Worm (Caenorhabditis elegans): ENCODE data around the gene F26F12.4.
A peak's percentile ranks its signal among the peaks of the same experiment; 100 is the strongest.

DNA sequence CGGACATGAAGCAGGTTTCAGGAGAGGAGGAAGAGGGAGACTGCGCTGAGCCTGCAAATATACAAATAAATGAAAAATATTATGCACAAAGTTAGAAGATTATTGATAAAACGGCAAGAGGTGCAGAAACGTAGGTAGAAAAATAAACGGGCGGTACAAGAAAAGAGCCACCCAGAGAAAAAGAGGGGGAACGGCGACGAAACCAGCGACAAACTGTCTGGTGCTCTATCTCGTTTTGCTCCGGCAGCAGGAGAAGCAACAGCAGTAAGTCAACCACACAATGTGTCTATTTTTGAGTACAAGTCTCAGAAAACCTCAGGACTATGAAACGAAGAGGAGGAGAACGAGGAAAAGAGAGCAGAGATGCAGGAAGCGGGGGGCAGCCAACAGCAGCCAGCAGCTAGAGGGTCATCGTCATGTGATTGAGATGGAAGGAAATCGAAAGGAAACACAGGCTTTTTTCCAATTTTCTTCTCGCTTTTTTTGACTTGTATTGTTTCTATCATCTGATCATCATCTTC, 23.4 kb downstream of the F26F12.4 start, which contains the start of gene F26F12.3:
- TF ChIP-seq cnd-1 (tag; optimal IDR thresholded peaks at IDR 0.05) = no peak
- TF ChIP-seq pha-4 (tag; optimal IDR thresholded peaks at IDR 0.05) = no peak
- no peak for TF ChIP-seq ztf-11 (tag; optimal IDR thresholded peaks at IDR 0.05)
- no peak for TF ChIP-seq nhr-76 (tag; optimal IDR thresholded peaks at IDR 0.05)
- no peak for TF ChIP-seq snpc-4 (tag; optimal IDR thresholded peaks at IDR 0.05)
- no peak for TF ChIP-seq nhr-237 (tag; optimal IDR thresholded peaks at IDR 0.05)
- TF ChIP-seq hlh-1 (tag; optimal IDR thresholded peaks at IDR 0.05) = no peak
- no peak for TF ChIP-seq nhr-28 (tag; optimal IDR thresholded peaks at IDR 0.05)
- peak; percentile 15 for TF ChIP-seq unc-120 (tag; optimal IDR thresholded peaks at IDR 0.05; ENCODE audit: poor library complexity, severe bottlenecking)
- no peak for TF ChIP-seq drap-1 (GFP tag; optimal IDR thresholded peaks at IDR 0.05)
- no peak for TF ChIP-seq elt-3 (tag; optimal IDR thresholded peaks at IDR 0.05)
